Worm (Caenorhabditis elegans) whole organism, young adult: ENCODE measurements around the gene cul-2.

ENCODE experiments used
- F22D6.2 ChIP-seq: sonication (generic microtip); optimal IDR thresholded peaks from 2 replicates; lab custom pipeline; 2016; ENCODE audit warnings: mild to moderate bottlenecking, missing genetic modification characterization, missing compliant biosample characterization
- K12H6.12 ChIP-seq: fragments of 200-800 bp; sonication (Bioruptor generic); optimal IDR thresholded peaks from 2 replicates; lab custom pipeline; 2018; ENCODE audit warnings: mild to moderate bottlenecking, missing genetic modification characterization, missing compliant biosample characterization
- T07F8.4 ChIP-seq: sonication (generic microtip); optimal IDR thresholded peaks from 2 replicates; lab custom pipeline; 2016; ENCODE audit warnings: mild to moderate bottlenecking, missing genetic modification characterization, moderate library complexity, missing compliant biosample characterization
- T26A5.8 ChIP-seq: sonication (generic microtip); optimal IDR thresholded peaks from 2 replicates; lab custom pipeline; 2016; ENCODE audit warnings: missing genetic modification characterization, missing compliant biosample characterization
- ama-1 ChIP-seq, 3 experiments: fragments of 150-350 bp in 1 of 3; sonication (generic microtip) in 2 of 3; optimal IDR thresholded peaks; 2 replicates each; lab custom pipeline; 2014 to 2018; ENCODE audit warnings: missing biosample characterization in 2 of 3, missing genetic modification characterization in 2 of 3, missing genetic modification reagents in 2 of 3
- bed-1 ChIP-seq: fragments of 200-800 bp; sonication (Bioruptor generic); IDR thresholded peaks from 2 replicates; pipeline ENCODE4 v1.3.6; 2022; ENCODE audit warnings: missing genetic modification reagents, missing genetic modification characterization, missing compliant biosample characterization
- ceh-100 ChIP-seq: fragments of 200-800 bp; sonication (Bioruptor generic); IDR thresholded peaks from 2 replicates; pipeline ENCODE4 v1.3.6; 2022; ENCODE audit warnings: missing genetic modification reagents, missing genetic modification characterization, missing compliant biosample characterization
- ceh-91 ChIP-seq: fragments of 200-800 bp; sonication (Bioruptor generic); IDR thresholded peaks from 2 replicates; pipeline ENCODE4 v1.3.6; 2022; ENCODE audit warnings: missing genetic modification reagents, missing genetic modification characterization, missing compliant biosample characterization
- chd-7 ChIP-seq: sonication (generic microtip); optimal IDR thresholded peaks from 2 replicates; lab custom pipeline; 2016; ENCODE audit warnings: mild to moderate bottlenecking, missing genetic modification characterization, moderate library complexity, missing compliant biosample characterization
- dox-1 ChIP-seq: fragments of 200-800 bp; sonication (Bioruptor generic); IDR thresholded peaks from 2 replicates; pipeline ENCODE4 v1.3.6; 2022; ENCODE audit warnings: missing genetic modification reagents, missing genetic modification characterization, missing compliant biosample characterization
- egl-44 ChIP-seq: fragments of 200-800 bp; sonication (Bioruptor generic); IDR thresholded peaks from 2 replicates; pipeline ENCODE4 v1.3.6; 2022; ENCODE audit warnings: missing genetic modification reagents, missing genetic modification characterization, missing compliant biosample characterization
- egrh-3 ChIP-seq: fragments of 200-800 bp; sonication (Bioruptor generic); IDR thresholded peaks from 2 replicates; pipeline ENCODE4 v1.3.6; 2022; ENCODE audit warnings: missing genetic modification reagents, missing genetic modification characterization, missing compliant biosample characterization
- fkh-3 ChIP-seq: sonication (generic microtip); optimal IDR thresholded peaks from 2 replicates; lab custom pipeline; 2016; ENCODE audit warnings: mild to moderate bottlenecking, missing genetic modification characterization, missing compliant biosample characterization
- gei-17 ChIP-seq: fragments of 200-800 bp; sonication (Bioruptor generic); optimal IDR thresholded peaks from 2 replicates; lab custom pipeline; 2018; ENCODE audit warnings: mild to moderate bottlenecking, missing genetic modification characterization, missing compliant biosample characterization
- him-1 ChIP-seq: sonication (generic microtip); optimal IDR thresholded peaks from 2 replicates; lab custom pipeline; 2016; ENCODE audit warnings: missing genotype, missing genetic modification reagents, missing genetic modification characterization, missing compliant biosample characterization
- hmg-1.2 ChIP-seq: fragments of 200-800 bp; sonication (Bioruptor generic); IDR thresholded peaks from 2 replicates; pipeline ENCODE4 v1.3.6; 2022; ENCODE audit warnings: missing genetic modification reagents, missing genetic modification characterization, missing compliant biosample characterization
- let-607 ChIP-seq, 2 experiments: fragments of 200-800 bp in 1 of 2; sonication (Bioruptor generic) in 1 of 2; sonication (generic microtip) in 1 of 2; optimal IDR thresholded peaks; 2 replicates each; lab custom pipeline; 2016 to 2018; ENCODE audit warnings: mild to moderate bottlenecking in 2 of 2, missing compliant biosample characterization in 2 of 2, missing genetic modification characterization in 2 of 2, moderate library complexity in 2 of 2, missing genotype in 1 of 2
- lin-26 ChIP-seq: fragments of 200-800 bp; sonication (Bioruptor generic); IDR thresholded peaks from 2 replicates; pipeline ENCODE4 v1.3.6; 2022; ENCODE audit warnings: missing genetic modification reagents, missing genetic modification characterization, missing compliant biosample characterization
- lin-35 ChIP-seq, 3 experiments: fragments of 150-350 bp in 2 of 3; sonication (generic microtip) in 1 of 3; optimal IDR thresholded peaks; 2 replicates each; lab custom pipeline; 2014 to 2018; ENCODE audit warnings: missing biosample characterization in 3 of 3, missing genetic modification characterization in 3 of 3, missing genetic modification reagents in 3 of 3
- lin-54 ChIP-seq: fragments of 200-800 bp; sonication (Bioruptor generic); optimal IDR thresholded peaks from 2 replicates; lab custom pipeline; 2018; ENCODE audit warnings: mild to moderate bottlenecking, missing genetic modification characterization, missing compliant biosample characterization
- lsl-1 ChIP-seq: fragments of 200-800 bp; sonication (Bioruptor generic); optimal IDR thresholded peaks from 2 replicates; lab custom pipeline; 2018; ENCODE audit warnings: mild to moderate bottlenecking, missing genetic modification characterization, moderate library complexity, missing compliant biosample characterization
- madf-10 ChIP-seq: sonication (generic microtip); optimal IDR thresholded peaks from 2 replicates; lab custom pipeline; 2016; ENCODE audit warnings: mild to moderate bottlenecking, missing genetic modification characterization, missing compliant biosample characterization
- mel-28 ChIP-seq: sonication (generic microtip); optimal IDR thresholded peaks from 2 replicates; lab custom pipeline; 2016; ENCODE audit warnings: borderline replicate concordance, mild to moderate bottlenecking, missing genetic modification characterization, missing compliant biosample characterization
- nfyb-1 ChIP-seq: fragments of 200-800 bp; sonication (Bioruptor generic); IDR thresholded peaks from 2 replicates; pipeline ENCODE4 v1.3.6; 2022; ENCODE audit warnings: missing genetic modification reagents, missing genetic modification characterization, missing compliant biosample characterization
- nhr-80 ChIP-seq: sonication (generic microtip); optimal IDR thresholded peaks from 2 replicates; lab custom pipeline; 2016; ENCODE audit warnings: missing genetic modification characterization, missing compliant biosample characterization
- pbrm-1 ChIP-seq: fragments of 200-800 bp; sonication (Bioruptor generic); IDR thresholded peaks from 2 replicates; pipeline ENCODE4 v1.3.6; 2022; ENCODE audit warnings: missing genetic modification reagents, missing genetic modification characterization, missing compliant biosample characterization
- sdz-38 ChIP-seq: sonication (generic microtip); optimal IDR thresholded peaks from 2 replicates; lab custom pipeline; 2016; ENCODE audit warnings: missing genotype, missing genetic modification characterization, missing compliant biosample characterization
- sptf-2 ChIP-seq: fragments of 200-800 bp; sonication (Bioruptor generic); optimal IDR thresholded peaks from 2 replicates; lab custom pipeline; 2018; ENCODE audit warnings: mild to moderate bottlenecking, missing genetic modification characterization, missing compliant biosample characterization
- tbp1 ChIP-seq: fragments of 200-800 bp; sonication (Bioruptor generic); optimal IDR thresholded peaks from 2 replicates; lab custom pipeline; 2018; ENCODE audit warnings: mild to moderate bottlenecking, missing genetic modification characterization, missing compliant biosample characterization
- tlf-1 ChIP-seq: fragments of 200-800 bp; sonication (Bioruptor generic); optimal IDR thresholded peaks from 2 replicates; lab custom pipeline; 2018; ENCODE audit warnings: mild to moderate bottlenecking, missing genetic modification characterization, missing compliant biosample characterization
- unc-62 ChIP-seq: fragments of 150-350 bp; optimal IDR thresholded peaks from 2 replicates; lab custom pipeline; 2014; ENCODE audit warnings: missing biosample characterization, missing genetic modification reagents, missing genetic modification characterization
- zim-3 ChIP-seq: sonication (generic microtip); optimal IDR thresholded peaks from 2 replicates; lab custom pipeline; 2017; ENCODE audit warnings: mild to moderate bottlenecking, missing genetic modification characterization, moderate library complexity, missing compliant biosample characterization
- ztf-18 ChIP-seq: sonication (generic microtip); optimal IDR thresholded peaks from 2 replicates; lab custom pipeline; 2016; ENCODE audit warnings: missing genotype, mild to moderate bottlenecking, missing genetic modification characterization, missing compliant biosample characterization
- ztf-28 ChIP-seq: fragments of 200-800 bp; sonication (Bioruptor generic); IDR thresholded peaks from 2 replicates; pipeline ENCODE4 v1.3.6; 2022; ENCODE audit warnings: missing genetic modification reagents, missing genetic modification characterization, missing compliant biosample characterization
- ztf-3 ChIP-seq: fragments of 200-800 bp; sonication (Bioruptor generic); optimal IDR thresholded peaks from 2 replicates; lab custom pipeline; 2018; ENCODE audit warnings: mild to moderate bottlenecking, missing genetic modification characterization, missing compliant biosample characterization

cul-2 gene

DNA sequence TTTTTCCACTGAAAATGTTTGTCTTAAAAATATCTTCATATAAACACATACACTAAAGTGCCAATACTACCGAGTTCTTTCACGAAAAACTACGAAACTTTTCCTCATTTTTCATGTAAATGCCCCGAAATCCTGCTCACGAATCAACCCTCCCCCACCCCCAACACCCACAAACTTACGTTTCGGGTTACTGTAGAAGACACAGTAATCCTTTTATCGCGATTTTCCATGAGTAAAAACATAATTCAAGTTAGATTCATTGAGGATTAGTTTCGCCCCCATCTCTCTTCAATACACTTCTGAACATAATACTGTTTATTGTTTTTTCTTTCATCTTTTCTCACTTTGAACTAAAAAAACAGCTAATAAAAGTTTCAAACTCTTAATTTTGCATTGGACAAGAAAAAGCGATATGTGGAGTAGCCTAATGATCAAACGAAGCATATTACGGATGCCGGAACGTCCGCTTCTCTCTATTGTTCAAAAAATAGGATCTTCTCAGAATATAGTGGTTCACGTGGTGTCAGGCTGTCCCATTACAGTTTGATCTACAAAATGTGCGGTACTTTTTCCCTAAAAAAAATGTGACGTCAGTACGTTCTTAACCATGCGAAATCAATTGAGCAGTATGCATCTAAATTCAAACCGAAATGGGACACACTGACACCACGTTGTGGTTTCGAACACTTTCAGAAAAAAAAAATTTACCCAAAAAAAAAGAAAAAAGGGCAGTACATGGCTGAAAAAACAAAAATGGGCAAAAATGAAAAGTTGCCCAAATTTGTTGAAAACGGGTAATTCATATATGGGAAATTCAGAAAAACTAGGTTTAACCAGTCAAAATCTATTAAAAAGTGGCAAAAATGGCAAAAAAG lies 37.2 kb downstream of the cul-2 start:
- TF ChIP-seq dox-1 (GFP tag; lab: Robert Waterston, UW) (0 out of 2 replicates have a peak, but pooled peaks have one; percentile 5), egl-44 (GFP tag; lab: Robert Waterston, UW) (no peak), him-1 (tag; lab: Kevin White, UChicago) (peak; percentile 88), gei-17 (no peak), sptf-2 (GFP tag; lab: Kevin White, UChicago) (no peak), K12H6.12 (tag; lab: Kevin White, UChicago) (peak; percentile 42), lin-26 (GFP tag; lab: Robert Waterston, UW) (no peak), tbp1 (GFP tag; lab: Kevin White, UChicago) (no peak), zim-3 (tag; lab: Kevin White, UChicago) (peak; percentile 37), nfyb-1 (peak; percentile 60; the same call in 1 of the 2 replicates), unc-62 (GFP tag; lab: Kevin White, UChicago) (no peak), T07F8.4 (no peak), hmg-1.2 (GFP tag; lab: Robert Waterston, UW) (no peak), sdz-38 (no peak), ceh-100 (0 out of 2 replicates have a peak, but pooled peaks have one; percentile 16), mel-28 (no peak), ama-1 (optimal IDR thresholded peaks at IDR 0.05; lab: Kevin White, UChicago) (peak; percentile 8), ama-1 (GFP tag; optimal IDR thresholded peaks at IDR 0.05; lab: Kevin White, UChicago) (no peak), fkh-3 (no peak)
- TF ChIP-seq, all 124 proteins: peak for 7

DNA sequence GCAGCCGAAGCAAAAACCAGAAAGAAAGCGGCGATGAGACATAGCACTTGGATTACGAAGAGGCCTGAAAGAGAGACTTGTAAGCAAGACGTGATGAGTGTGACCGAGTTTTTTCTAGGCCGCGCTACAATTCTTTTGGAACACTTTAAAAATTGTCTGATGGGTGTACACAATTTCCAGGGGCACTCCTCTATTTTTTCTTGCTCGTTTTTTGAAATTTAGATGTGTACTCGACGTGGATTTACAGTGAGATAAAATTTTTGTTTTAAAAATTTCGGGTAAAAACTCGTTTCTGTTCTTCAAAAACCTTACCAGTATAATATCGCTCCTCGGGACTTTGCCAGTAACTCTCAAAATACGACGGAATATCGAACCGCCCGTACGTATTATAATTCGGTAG lies 42.7 kb downstream of the cul-2 start:
- no peak for TF ChIP-seq lin-35 (GFP tag; optimal IDR thresholded peaks at IDR 0.05; lab: Kevin White, UChicago)
- no peak for TF ChIP-seq F22D6.2 (tag; lab: Kevin White, UChicago)
- TF ChIP-seq egrh-3 (GFP tag; lab: Robert Waterston, UW), result no peak
- TF ChIP-seq K12H6.12 (tag; lab: Kevin White, UChicago), result no peak
- no peak for TF ChIP-seq ceh-91 (GFP tag; lab: Robert Waterston, UW)
- no peak for TF ChIP-seq tlf-1 (GFP tag; lab: Kevin White, UChicago)
- TF ChIP-seq lsl-1 (GFP tag; lab: Kevin White, UChicago), result no peak
- TF ChIP-seq T26A5.8, result no peak
- no peak for TF ChIP-seq zim-3 (tag; lab: Kevin White, UChicago)

DNA sequence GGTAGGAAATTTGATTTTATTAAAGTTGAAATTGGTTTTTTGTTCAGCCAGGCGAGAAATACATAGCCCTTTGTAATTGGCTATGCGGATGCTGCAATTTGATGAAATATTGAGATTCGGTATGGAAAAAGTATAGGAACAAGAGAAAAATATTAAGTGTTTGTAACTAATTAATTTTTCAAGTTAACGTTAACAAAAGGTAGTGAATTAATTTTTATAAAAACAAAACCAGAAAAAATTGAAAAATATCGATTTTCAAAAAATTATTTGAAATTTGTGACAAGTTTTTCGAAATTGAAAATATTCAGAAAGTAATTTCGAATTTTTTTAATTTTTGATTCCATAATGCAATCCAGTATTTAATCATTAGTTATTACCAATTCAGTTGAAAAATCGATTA lies 44.5 kb downstream of the cul-2 start, which contains the start of gene W06F12.2:
W06F12.2 (minus strand) TSS at position 101 of the 400 bp plus-strand sequence.
- no peak for TF ChIP-seq madf-10 (tag; lab: Kevin White, UChicago)
- no peak for TF ChIP-seq chd-7
- TF ChIP-seq pbrm-1 (GFP tag; lab: Robert Waterston, UW), result no peak
- TF ChIP-seq ztf-3 (GFP tag; lab: Kevin White, UChicago), result no peak

DNA sequence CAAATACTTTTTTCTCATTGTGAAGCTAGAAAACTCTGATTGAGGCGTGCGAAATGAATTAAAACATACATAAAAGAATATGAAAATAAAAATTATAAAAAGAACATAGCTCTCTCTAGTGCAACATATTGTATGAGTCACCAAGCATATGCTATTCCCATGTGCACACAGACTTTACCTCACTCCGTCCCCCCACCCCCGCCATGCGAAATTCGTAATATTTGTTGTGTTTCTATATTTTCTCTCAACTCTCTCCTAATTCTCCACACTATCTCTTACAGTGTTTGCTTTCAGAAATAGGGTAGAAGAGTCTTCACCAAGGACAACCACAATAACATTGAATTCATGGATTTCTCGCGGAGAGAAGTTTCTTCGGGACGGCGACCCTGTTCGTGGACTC lies 45.6 kb downstream of the cul-2 start:
- TF ChIP-seq egrh-3 (GFP tag; lab: Robert Waterston, UW) (no peak), ztf-18 (tag; lab: Kevin White, UChicago) (no peak), hmg-1.2 (GFP tag; lab: Robert Waterston, UW) (peak; percentile 5; the same call in 1 of the 2 replicates)

DNA sequence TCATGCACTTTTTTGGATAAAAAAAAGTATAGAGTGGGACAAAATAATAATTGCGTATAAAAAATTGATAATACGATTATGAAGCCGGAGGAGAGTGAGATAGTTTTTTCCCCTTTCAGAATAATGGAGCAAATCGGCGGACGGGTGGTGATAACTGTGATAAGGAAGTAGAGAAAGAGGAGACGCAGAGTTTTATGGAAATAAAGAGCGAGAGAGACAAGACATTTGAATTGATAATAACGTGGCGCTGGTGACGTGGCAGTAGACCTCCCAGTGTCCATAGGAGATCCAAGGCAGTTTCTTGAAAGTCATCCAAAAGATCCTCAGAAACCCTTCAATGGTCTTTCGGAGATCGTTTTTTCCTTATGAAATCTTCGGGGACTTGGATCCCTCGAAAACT lies 46.8 kb downstream of the cul-2 start:
- TF ChIP-seq nfyb-1 (0 out of 2 replicates have a peak, but pooled peaks have one; percentile 13), bed-1 (no peak), tbp1 (GFP tag; lab: Kevin White, UChicago) (peak; percentile 7), ztf-3 (GFP tag; lab: Kevin White, UChicago) (no peak), lin-54 (GFP tag; lab: Kevin White, UChicago) (no peak), nhr-80 (tag; lab: Kevin White, UChicago) (peak; percentile 78), let-607 (tag; optimal IDR thresholded peaks at IDR 0.05; lab: Kevin White, UChicago) (peak; percentile 74 to 90), lin-35 (GFP tag; optimal IDR thresholded peaks at IDR 0.05; lab: Kevin White, UChicago) (no peak), ztf-28 (GFP tag; lab: Robert Waterston, UW) (no peak)
